Fruit fly (Drosophila melanogaster) S2 (cell line): ENCODE measurements around the gene CG10011.

Source experiments
- CG8478 ChIP-seq: fragments of >200 bp; optimal IDR thresholded peaks from 2 replicates; lab custom pipeline; 2018
- CTCF ChIP-seq, 2 experiments: fragments of >200 bp; optimal IDR thresholded peaks; 2 replicates each; lab custom pipeline; 2018

DNA sequence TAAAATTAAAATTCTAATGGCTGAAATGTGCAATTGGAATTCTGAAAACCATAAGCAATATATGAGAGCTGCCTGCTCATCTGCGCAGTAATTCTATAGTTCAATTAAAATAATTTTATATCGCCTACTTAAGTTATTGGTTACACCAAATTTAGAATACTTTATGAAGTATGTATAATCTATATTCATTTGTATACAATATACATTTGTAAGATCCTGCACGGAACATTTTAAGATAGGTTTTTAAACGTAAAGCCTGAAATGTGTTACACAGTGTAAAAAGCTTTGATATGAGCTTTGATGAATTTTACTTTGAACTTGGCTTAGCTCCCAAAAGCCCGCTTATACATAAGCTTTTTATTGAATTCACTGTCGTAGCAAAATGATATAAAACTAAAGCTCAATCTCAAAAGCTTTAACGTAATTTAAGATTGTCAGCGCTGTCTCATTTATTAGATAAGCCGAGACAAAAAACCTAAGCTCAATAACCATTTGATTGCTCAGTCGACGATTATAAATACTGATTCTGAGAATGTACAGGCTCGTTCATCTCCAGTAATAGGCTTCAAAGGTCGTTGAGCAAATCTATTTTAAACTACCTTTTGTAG lies 42.7 kb upstream of the CG10011 start:
- TF ChIP-seq CTCF (optimal IDR thresholded peaks at IDR 0.05; lab: Kevin White, UChicago) = no peak
- no peak for TF ChIP-seq CG8478 (lab: Kevin White, UChicago)
